Worm (Caenorhabditis elegans) whole organism, L3 larva: ENCODE results near the gene E02H4.6.

ENCODE experiments used
- ZK546.5 ChIP-seq: sonication (generic microtip); optimal IDR thresholded peaks from 2 replicates; lab custom pipeline; 2017; ENCODE audit warnings: missing biosample characterization, missing genetic modification characterization
- aly-2 ChIP-seq: fragments of 150-350 bp; optimal IDR thresholded peaks from 2 replicates; lab custom pipeline; 2014; ENCODE audit warnings: missing biosample characterization, missing genetic modification characterization
- egl-27 ChIP-seq: sonication (generic microtip); optimal IDR thresholded peaks from 4 replicates; lab custom pipeline; 2017; ENCODE audit warnings: missing biosample characterization, missing genetic modification reagents, missing genetic modification characterization
- nhr-237 ChIP-seq: fragments of 150-350 bp; optimal IDR thresholded peaks from 2 replicates; lab custom pipeline; 2014; ENCODE audit warnings: missing biosample characterization, missing genetic modification characterization
- pqm-1 ChIP-seq: fragments of 150-350 bp; optimal IDR thresholded peaks from 2 replicates; lab custom pipeline; 2017; ENCODE audit warnings: missing biosample characterization, missing genetic modification characterization, inconsistent platforms
- snpc-4 ChIP-seq: fragments of 150-350 bp; optimal IDR thresholded peaks from 2 replicates; lab custom pipeline; 2014; ENCODE audit warnings: missing biosample characterization, missing genetic modification characterization

- no peak for TF ChIP-seq nhr-237
- TF ChIP-seq pqm-1: no peak
- TF ChIP-seq ZK546.5 (tag; lab: Kevin White, UChicago): no peak
- no peak for TF ChIP-seq egl-27 (tag; lab: Kevin White, UChicago)
- TF ChIP-seq snpc-4: no peak
- no peak for TF ChIP-seq aly-2
Observed at ce11 chrX:14281526-14281925, 29.6 kb upstream of the E02H4.6 start, which contains the start of gene E02H4.2.
